Worm (Caenorhabditis elegans) whole organism, mixed stage, embryonic: ENCODE data around the gene F59B2.12.

Experiments
- M03D4.4 ChIP-seq: sonication (generic microtip); optimal IDR thresholded peaks from 2 replicates; lab custom pipeline; 2017; ENCODE audit warnings: mild to moderate bottlenecking, missing genetic modification characterization, missing compliant biosample characterization
- bed-3 ChIP-seq: fragments of 200-800 bp; sonication (Bioruptor generic); optimal IDR thresholded peaks from 3 replicates; lab custom pipeline; 2018; ENCODE audit warnings: mild to moderate bottlenecking, missing genetic modification characterization, moderate library complexity, missing compliant biosample characterization
- blmp-1 ChIP-seq: fragments of 150-350 bp; optimal IDR thresholded peaks from 2 replicates; lab custom pipeline; 2014; ENCODE audit warnings: missing biosample characterization, missing genetic modification characterization
- ceh-39 ChIP-seq: fragments of 150-350 bp; optimal IDR thresholded peaks from 2 replicates; lab custom pipeline; 2014; ENCODE audit warnings: missing biosample characterization, missing genetic modification characterization
- ceh-43 ChIP-seq: fragments of 200-800 bp; sonication (Bioruptor generic); optimal IDR thresholded peaks from 2 replicates; lab custom pipeline; 2018; ENCODE audit warnings: mild to moderate bottlenecking, missing genetic modification characterization, moderate library complexity, missing compliant biosample characterization
- ceh-83 ChIP-seq: fragments of 200-800 bp; sonication (Bioruptor generic); optimal IDR thresholded peaks from 2 replicates; lab custom pipeline; 2018; ENCODE audit warnings: mild to moderate bottlenecking, missing genetic modification characterization, missing compliant biosample characterization
- ces-1 ChIP-seq: fragments of 150-350 bp; optimal IDR thresholded peaks from 2 replicates; lab custom pipeline; 2014; ENCODE audit warnings: missing biosample characterization, missing genetic modification reagents, missing genetic modification characterization
- cnd-1 ChIP-seq: fragments of 200-800 bp; sonication (Bioruptor generic); optimal IDR thresholded peaks from 2 replicates; lab custom pipeline; 2018; ENCODE audit warnings: mild to moderate bottlenecking, missing genetic modification characterization, missing compliant biosample characterization
- elt-1 ChIP-seq: sonication (generic microtip); optimal IDR thresholded peaks from 2 replicates; lab custom pipeline; 2017; ENCODE audit warnings: missing genetic modification characterization, mild to moderate bottlenecking, missing compliant biosample characterization, antibody characterized with exemption, moderate library complexity, borderline replicate concordance; ENCODE audit not compliant: insufficient read depth
- elt-3 ChIP-seq: fragments of 150-350 bp; optimal IDR thresholded peaks from 2 replicates; lab custom pipeline; 2014; ENCODE audit warnings: missing biosample characterization, missing genetic modification characterization
- flh-1 ChIP-seq: fragments of 200-800 bp; sonication (Bioruptor generic); optimal IDR thresholded peaks from 2 replicates; lab custom pipeline; 2018; ENCODE audit warnings: mild to moderate bottlenecking, missing genetic modification characterization, moderate library complexity, missing compliant biosample characterization
- ham-2 ChIP-seq: fragments of 200-800 bp; sonication (Bioruptor generic); optimal IDR thresholded peaks from 2 replicates; lab custom pipeline; 2018; ENCODE audit warnings: mild to moderate bottlenecking, missing genetic modification characterization, missing compliant biosample characterization
- hlh-1 ChIP-seq: fragments of 150-350 bp; optimal IDR thresholded peaks from 2 replicates; lab custom pipeline; 2014; ENCODE audit warnings: missing biosample characterization, missing genetic modification reagents, missing genetic modification characterization
- lin-13 ChIP-seq: fragments of 150-350 bp; optimal IDR thresholded peaks from 2 replicates; lab custom pipeline; 2014; ENCODE audit warnings: missing biosample characterization, missing genetic modification characterization
- lin-32 ChIP-seq: fragments of 200-800 bp; sonication (Bioruptor generic); optimal IDR thresholded peaks from 2 replicates; lab custom pipeline; 2018; ENCODE audit warnings: mild to moderate bottlenecking, missing genetic modification characterization, missing compliant biosample characterization
- lsy-2 ChIP-seq: fragments of 150-350 bp; optimal IDR thresholded peaks from 2 replicates; lab custom pipeline; 2014; ENCODE audit warnings: missing biosample characterization, missing genetic modification characterization
- mab-5 ChIP-seq: fragments of 150-350 bp; optimal IDR thresholded peaks from 2 replicates; lab custom pipeline; 2014; ENCODE audit warnings: missing biosample characterization, missing genetic modification characterization
- mep-1 ChIP-seq: fragments of 150-350 bp; optimal IDR thresholded peaks from 2 replicates; lab custom pipeline; 2017; ENCODE audit warnings: missing biosample characterization, missing genetic modification reagents, missing genetic modification characterization, inconsistent platforms
- mls-2 ChIP-seq: sonication (generic microtip); optimal IDR thresholded peaks from 2 replicates; lab custom pipeline; 2016; ENCODE audit warnings: mild to moderate bottlenecking, missing genetic modification characterization, moderate library complexity, missing compliant biosample characterization
- nhr-12 ChIP-seq: fragments of 150-350 bp; optimal IDR thresholded peaks from 2 replicates; lab custom pipeline; 2014; ENCODE audit warnings: missing biosample characterization, missing genetic modification characterization
- nhr-2 ChIP-seq: fragments of 150-350 bp; optimal IDR thresholded peaks from 2 replicates; lab custom pipeline; 2014; ENCODE audit warnings: missing biosample characterization, missing genetic modification characterization
- nhr-237 ChIP-seq: fragments of 150-350 bp; optimal IDR thresholded peaks from 2 replicates; lab custom pipeline; 2014; ENCODE audit warnings: missing biosample characterization, missing genetic modification characterization
- nhr-28 ChIP-seq: fragments of 150-350 bp; optimal IDR thresholded peaks from 2 replicates; lab custom pipeline; 2014; ENCODE audit warnings: missing biosample characterization, missing genetic modification characterization
- nhr-76 ChIP-seq: sonication (generic microtip); optimal IDR thresholded peaks from 2 replicates; lab custom pipeline; 2017; ENCODE audit warnings: missing biosample characterization, missing genetic modification characterization
- pha-4 ChIP-seq: fragments of 150-350 bp; optimal IDR thresholded peaks from 2 replicates; lab custom pipeline; 2018; ENCODE audit warnings: missing biosample characterization, missing genetic modification reagents, missing genetic modification characterization
- sem-2 ChIP-seq: fragments of 200-800 bp; sonication (Bioruptor generic); optimal IDR thresholded peaks from 2 replicates; lab custom pipeline; 2018; ENCODE audit warnings: mild to moderate bottlenecking, missing genetic modification characterization, missing compliant biosample characterization
- snpc-4 ChIP-seq: fragments of 150-350 bp; optimal IDR thresholded peaks from 2 replicates; lab custom pipeline; 2014; ENCODE audit warnings: missing biosample characterization, missing genetic modification characterization
- sptf-1 ChIP-seq: sonication (generic microtip); optimal IDR thresholded peaks from 2 replicates; lab custom pipeline; 2017; ENCODE audit warnings: mild to moderate bottlenecking, missing genetic modification characterization, moderate library complexity, missing compliant biosample characterization
- tbx-8 ChIP-seq: fragments of 200-800 bp; sonication (Bioruptor generic); optimal IDR thresholded peaks from 2 replicates; lab custom pipeline; 2018; ENCODE audit warnings: mild to moderate bottlenecking, missing genetic modification characterization, moderate library complexity, missing compliant biosample characterization
- unc-120 ChIP-seq: sonication (generic microtip); optimal IDR thresholded peaks from 2 replicates; lab custom pipeline; 2017; ENCODE audit warnings: missing genetic modification characterization, missing compliant biosample characterization; ENCODE audit not compliant: poor library complexity, severe bottlenecking
- unc-39 ChIP-seq: fragments of 150-350 bp; optimal IDR thresholded peaks from 2 replicates; lab custom pipeline; 2014; ENCODE audit warnings: missing biosample characterization, missing genetic modification characterization
- unc-62 ChIP-seq: fragments of 150-350 bp; optimal IDR thresholded peaks from 2 replicates; lab custom pipeline; 2014; ENCODE audit warnings: missing biosample characterization, missing genetic modification reagents, missing genetic modification characterization
- zip-8 ChIP-seq: fragments of 150-350 bp; optimal IDR thresholded peaks from 2 replicates; lab custom pipeline; 2014; ENCODE audit warnings: missing biosample characterization, missing genetic modification characterization
- ztf-11 ChIP-seq: fragments of 150-350 bp; optimal IDR thresholded peaks from 2 replicates; lab custom pipeline; 2014; ENCODE audit warnings: missing biosample characterization, missing genetic modification characterization

F59B2.12 gene

ce11 chrIII:9035037-9035436, 17.6 kb downstream of the F59B2.12 start:
- TF ChIP-seq nhr-28 (tag; lab: Kevin White, UChicago) (no peak), lin-32 (no peak), snpc-4 (tag; lab: Kevin White, UChicago) (no peak), nhr-12 (tag; lab: Kevin White, UChicago) (no peak), tbx-8 (GFP tag; lab: Kevin White, UChicago) (no peak), sem-2 (no peak), unc-120 (tag; lab: Kevin White, UChicago) (no peak), elt-1 (no peak), pha-4 (no peak), ham-2 (GFP tag; lab: Kevin White, UChicago) (no peak), mls-2 (tag; lab: Kevin White, UChicago) (no peak), zip-8 (tag; lab: Kevin White, UChicago) (no peak)

ce11 chrIII:9037658-9038057, 20.3 kb downstream of the F59B2.12 start, which contains the start of gene R107.9:
TSS of gene R107.9 (plus strand) at chrIII:9037958.
- TF ChIP-seq M03D4.4 (tag; lab: Kevin White, UChicago) = no peak

ce11 chrIII:9043200-9043599, 25.8 kb downstream of the F59B2.12 start, which contains the start of gene nac-2:
TSS of gene nac-2 (minus strand) at chrIII:9043300.
- TF ChIP-seq ceh-39 (tag; lab: Kevin White, UChicago) (no peak), ham-2 (GFP tag; lab: Kevin White, UChicago) (no peak), hlh-1 (tag; lab: Kevin White, UChicago) (no peak), blmp-1 (no peak), nhr-237 (no peak), nhr-2 (tag; lab: Kevin White, UChicago) (no peak), mep-1 (tag; lab: Kevin White, UChicago) (no peak), mab-5 (tag; lab: Kevin White, UChicago) (no peak), ces-1 (GFP tag; lab: Kevin White, UChicago) (no peak), ceh-43 (GFP tag; lab: Kevin White, UChicago) (no peak), snpc-4 (tag; lab: Kevin White, UChicago) (no peak), nhr-12 (tag; lab: Kevin White, UChicago) (no peak), elt-3 (no peak), ceh-83 (GFP tag; lab: Kevin White, UChicago) (no peak), bed-3 (GFP tag; lab: Kevin White, UChicago) (no peak), sem-2 (no peak)
- TF ChIP-seq, all 35 proteins: peak for 0

- TF ChIP-seq nhr-2 (tag; lab: Kevin White, UChicago) (no peak), ceh-43 (GFP tag; lab: Kevin White, UChicago) (no peak), bed-3 (GFP tag; lab: Kevin White, UChicago) (no peak), blmp-1 (no peak), elt-1 (no peak), flh-1 (no peak), zip-8 (tag; lab: Kevin White, UChicago) (no peak), unc-39 (tag; lab: Kevin White, UChicago) (no peak)
These were observed 28.4 kb downstream of the F59B2.12 start, which contains the start of gene R107.2 for ce11 chrIII:9045838-9046237. TSS of gene R107.2 (minus strand) at chrIII:9045938.

ce11 chrIII:9047260-9047659, 29.9 kb downstream of the F59B2.12 start:
- no peak for TF ChIP-seq ceh-43 (GFP tag; lab: Kevin White, UChicago)
- TF ChIP-seq lin-32 = no peak
- no peak for TF ChIP-seq mep-1 (tag; lab: Kevin White, UChicago)
- no peak for TF ChIP-seq cnd-1 (tag; lab: Kevin White, UChicago)
- TF ChIP-seq unc-62 = no peak
- no peak for TF ChIP-seq nhr-76
- TF ChIP-seq lsy-2 (tag; lab: Kevin White, UChicago) = no peak
- TF ChIP-seq bed-3 (GFP tag; lab: Kevin White, UChicago) = no peak
- TF ChIP-seq mab-5 (tag; lab: Kevin White, UChicago) = no peak
- no peak for TF ChIP-seq nhr-237
- TF ChIP-seq flh-1 = no peak
- TF ChIP-seq elt-1 = no peak
- TF ChIP-seq ces-1 (GFP tag; lab: Kevin White, UChicago) = no peak
- TF ChIP-seq zip-8 (tag; lab: Kevin White, UChicago) = no peak
- TF ChIP-seq ceh-39 (tag; lab: Kevin White, UChicago) = no peak
- TF ChIP-seq sptf-1 (tag; lab: Kevin White, UChicago) = no peak
- TF ChIP-seq ztf-11 (tag; lab: Kevin White, UChicago) = no peak
- no peak for TF ChIP-seq ceh-83 (GFP tag; lab: Kevin White, UChicago)
- TF ChIP-seq lin-13 = no peak
